Worm (Caenorhabditis elegans) whole organism, L4 larva: ENCODE data around the gene emb-8.

ENCODE experiments used
- egl-27 ChIP-seq: sonication (generic microtip); optimal IDR thresholded peaks from 3 replicates; lab custom pipeline; 2017; ENCODE audit warnings: missing biosample characterization, missing genetic modification reagents, missing genetic modification characterization
- hlh-11 ChIP-seq: fragments of 200-800 bp; sonication (Bioruptor generic); optimal IDR thresholded peaks from 2 replicates; lab custom pipeline; 2018; ENCODE audit warnings: mild to moderate bottlenecking, missing genetic modification characterization, missing compliant biosample characterization
- jun-1 ChIP-seq: fragments of 150-350 bp; optimal IDR thresholded peaks from 2 replicates; lab custom pipeline; 2014; ENCODE audit warnings: missing biosample characterization, missing genetic modification reagents, missing genetic modification characterization
- nhr-76 ChIP-seq: fragments of 150-350 bp; optimal IDR thresholded peaks from 2 replicates; lab custom pipeline; 2014; ENCODE audit warnings: missing biosample characterization, missing genetic modification characterization
- unc-130 ChIP-seq: sonication (generic microtip); optimal IDR thresholded peaks from 2 replicates; lab custom pipeline; 2016; ENCODE audit warnings: missing genetic modification reagents, missing genetic modification characterization, missing compliant biosample characterization
- unc-39 ChIP-seq: sonication (generic microtip); optimal IDR thresholded peaks from 2 replicates; lab custom pipeline; 2017; ENCODE audit warnings: missing biosample characterization, missing genetic modification characterization
- unc-62 ChIP-seq, 3 experiments: fragments of 150-350 bp in 1 of 3; sonication (generic microtip); optimal IDR thresholded peaks in 2 of 3; peaks in 1 of 3; 1 replicate in 1 of 3; 2 replicates in 2 of 3; lab custom pipeline; 2014 to 2017; ENCODE audit warnings: missing biosample characterization in 3 of 3, missing genetic modification characterization in 3 of 3, missing genetic modification reagents in 3 of 3, missing genotype in 1 of 3
- vab-7 ChIP-seq: fragments of 200-800 bp; sonication (Bioruptor generic); IDR thresholded peaks from 2 replicates; pipeline ENCODE4 v1.3.6; 2022; ENCODE audit warnings: missing genetic modification reagents, missing genetic modification characterization, missing compliant biosample characterization

ce11 chrIII:5155393-5155792, 44.1 kb downstream of the emb-8 start:
- TF ChIP-seq unc-62 (GFP tag; optimal IDR thresholded peaks at IDR 0.05 in 1 of 2; lab: Kevin White, UChicago): no peak
- no peak for TF ChIP-seq unc-62 (tag; optimal IDR thresholded peaks at IDR 0.05; lab: Kevin White, UChicago)
- no peak for TF ChIP-seq vab-7
- TF ChIP-seq egl-27 (tag; lab: Kevin White, UChicago): no peak
- TF ChIP-seq unc-130 (GFP tag; lab: Kevin White, UChicago): no peak
- no peak for TF ChIP-seq hlh-11
- no peak for TF ChIP-seq unc-39 (tag; lab: Kevin White, UChicago)
- TF ChIP-seq jun-1: no peak
- no peak for TF ChIP-seq nhr-76 (tag; lab: Kevin White, UChicago)
